Worm (Caenorhabditis elegans) whole organism, midembryonic: Measurements from ENCODE around the gene C36C5.4.

Source experiments
- cog-1 ChIP-seq: sonication (generic microtip); optimal IDR thresholded peaks from 2 replicates; lab custom pipeline; 2016; ENCODE audit warnings: missing genetic modification characterization, missing compliant biosample characterization
- flt-1 ChIP-seq: fragments of 200-800 bp; sonication (Bioruptor generic); IDR thresholded peaks from 2 replicates; pipeline ENCODE4 v1.3.6; 2022; ENCODE audit warnings: missing genetic modification characterization, missing compliant biosample characterization
- klf-2 ChIP-seq: fragments of 200-800 bp; sonication (Bioruptor generic); conservative IDR thresholded peaks from 2 replicates; pipeline ENCODE4 v1.3.6; 2022; ENCODE audit warnings: missing genetic modification reagents, missing genetic modification characterization, missing compliant biosample characterization
- med-1 ChIP-seq: sonication (generic microtip); optimal IDR thresholded peaks from 2 replicates; lab custom pipeline; 2017; ENCODE audit warnings: missing genetic modification characterization, mild to moderate bottlenecking, missing compliant biosample characterization, antibody characterized with exemption, missing genetic modification reagents; ENCODE audit not compliant: insufficient read depth
- ztf-29 ChIP-seq: fragments of 200-800 bp; sonication (Bioruptor generic); IDR thresholded peaks from 2 replicates; pipeline ENCODE4 v1.3.6; 2022; ENCODE audit warnings: missing genetic modification reagents, missing genetic modification characterization, missing compliant biosample characterization

- TF ChIP-seq med-1 (GFP tag; lab: Kevin White, UChicago) (no peak), flt-1 (GFP tag; lab: Robert Waterston, UW) (no peak), klf-2 (GFP tag; lab: Robert Waterston, UW) (no peak), ztf-29 (GFP tag; lab: Robert Waterston, UW) (no peak), cog-1 (tag; lab: Kevin White, UChicago) (no peak)
Observed at ce11 chrV:3200323-3200722, 34.0 kb downstream of the C36C5.4 start, which contains the start of gene K08D9.4.
